Fruit fly (Drosophila melanogaster): ENCODE results near the gene MICU1.

The MICU1 gene

DNA sequence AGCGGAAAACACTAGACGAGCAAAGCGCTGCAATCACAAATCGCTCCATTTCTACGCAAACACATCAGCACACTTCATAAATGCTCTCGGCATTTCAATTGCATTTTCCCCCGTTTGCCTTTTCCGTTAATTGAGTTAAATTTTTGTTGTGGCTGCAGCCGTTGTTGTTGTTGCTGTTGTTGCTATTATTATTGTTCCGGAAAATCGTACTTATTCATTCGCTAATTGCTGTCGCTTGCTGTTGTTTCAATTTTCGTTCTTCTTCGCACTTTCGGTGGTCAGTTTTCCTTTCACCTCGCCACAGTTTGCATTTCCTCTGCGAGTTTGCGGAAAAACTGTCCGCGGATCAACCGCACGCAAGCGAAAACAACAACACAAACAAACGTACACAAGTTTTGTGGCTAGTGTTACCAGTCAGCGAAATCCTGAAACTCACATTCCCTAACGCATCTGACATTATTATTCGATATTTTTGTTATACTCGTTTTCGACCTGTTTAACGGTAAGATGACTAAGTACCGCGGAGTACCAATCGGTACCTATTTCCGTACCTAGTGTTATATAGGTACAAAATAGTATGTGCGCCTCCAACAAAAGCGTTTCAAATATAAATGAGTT is 37.7 kb downstream of the MICU1 start, which contains the start of gene CG13784 (continued):
- TF ChIP-seq Atf3 (GFP tag; optimal IDR thresholded peaks at IDR 0.05) = no peak
- no peak for TF ChIP-seq CG30403 (GFP tag; optimal IDR thresholded peaks at IDR 0.05)
- TF ChIP-seq mam (GFP tag; optimal IDR thresholded peaks at IDR 0.05) = peak; percentile 13
- no peak for TF ChIP-seq wdn (GFP tag; IDR thresholded peaks at IDR 0.05)
- TF ChIP-seq CG16863 (GFP tag; optimal IDR thresholded peaks at IDR 0.05) = no peak
- no peak for TF ChIP-seq CG15011 (GFP tag; optimal IDR thresholded peaks at IDR 0.05)
- TF ChIP-seq Asciz (GFP tag; optimal IDR thresholded peaks at IDR 0.05) = no peak
- no peak for TF ChIP-seq Usf (GFP tag; optimal IDR thresholded peaks at IDR 0.05)
- no peak for TF ChIP-seq HLH54F (GFP tag; optimal IDR thresholded peaks at IDR 0.05)
- no peak for TF ChIP-seq Hmx (GFP tag; optimal IDR thresholded peaks at IDR 0.05)
- TF ChIP-seq p53 (GFP tag; optimal IDR thresholded peaks at IDR 0.05) = peak; percentile 38
- TF ChIP-seq CG6272 (GFP tag; IDR thresholded peaks at IDR 0.05) = no peak
- no peak for TF ChIP-seq CG12104 (GFP tag; optimal IDR thresholded peaks at IDR 0.05)
- peak; percentile 34 for TF ChIP-seq gem (tag; optimal IDR thresholded peaks at IDR 0.05)
- peak; percentile 94; the same call in 2 of the 3 replicates for TF ChIP-seq CG11560 (tag; IDR thresholded peaks at IDR 0.05)
- TF ChIP-seq lbe (GFP tag; optimal IDR thresholded peaks at IDR 0.05) = peak; percentile 23
- TF ChIP-seq pum (GFP tag; optimal IDR thresholded peaks at IDR 0.05) = no peak
- no peak for TF ChIP-seq CG5180 (GFP tag; optimal IDR thresholded peaks at IDR 0.05)
- peak; percentile 67 for TF ChIP-seq CG10267 (tag; optimal IDR thresholded peaks at IDR 0.05)
- no peak for TF ChIP-seq dysf (GFP tag; IDR thresholded peaks at IDR 0.05)
- TF ChIP-seq sima (GFP tag; optimal IDR thresholded peaks at IDR 0.05) = no peak
- peak; percentile 56; the same call in 2 of the 3 replicates for TF ChIP-seq Dbx (GFP tag; IDR thresholded peaks at IDR 0.05)
- TF ChIP-seq Hand (GFP tag; optimal IDR thresholded peaks at IDR 0.05) = peak; percentile 12
- peak; percentile 56; the same call in 1 of the 2 replicates for TF ChIP-seq CG14014 (GFP tag; IDR thresholded peaks at IDR 0.05)
- peak; percentile 64 for TF ChIP-seq vvl (GFP tag; IDR thresholded peaks at IDR 0.05)
- peak; percentile 58; the same call in 1 of the 2 replicates for TF ChIP-seq tna (GFP tag; IDR thresholded peaks at IDR 0.05; ENCODE audit: partially characterized antibody)
- TF ChIP-seq wor (GFP tag; IDR thresholded peaks at IDR 0.05) = no peak
- TF ChIP-seq CG30020 (tag; optimal IDR thresholded peaks at IDR 0.05) = peak; percentile 81
- no peak for TF ChIP-seq CG11456 (GFP tag; IDR thresholded peaks at IDR 0.05)
- TF ChIP-seq CG2712 (tag; optimal IDR thresholded peaks at IDR 0.05) = peak; percentile 55
- TF ChIP-seq ato (GFP tag; IDR thresholded peaks at IDR 0.05; ENCODE audit: partially characterized antibody) = no peak
- TF ChIP-seq MESR4 (GFP tag; optimal IDR thresholded peaks at IDR 0.05) = peak; percentile 76
- peak; percentile 69 for TF ChIP-seq Myb (GFP tag; optimal IDR thresholded peaks at IDR 0.05)
- TF ChIP-seq Poxn (GFP tag; IDR thresholded peaks at IDR 0.05) = no peak
- no peak for TF ChIP-seq Bteb2 (GFP tag; optimal IDR thresholded peaks at IDR 0.05)
- TF ChIP-seq CG2120 (GFP tag; optimal IDR thresholded peaks at IDR 0.05) = peak; percentile 55
- peak; percentile 39 for TF ChIP-seq CG18619 (GFP tag; optimal IDR thresholded peaks at IDR 0.05)
- no peak for TF ChIP-seq CG7556 (GFP tag; optimal IDR thresholded peaks at IDR 0.05)
- no peak for TF ChIP-seq jing (GFP tag; optimal IDR thresholded peaks at IDR 0.05)
- peak; percentile 29 for TF ChIP-seq odd (GFP tag; optimal IDR thresholded peaks at IDR 0.05)
- TF ChIP-seq sisA (GFP tag; IDR thresholded peaks at IDR 0.05) = no peak
- TF ChIP-seq CG31365 (tag; optimal IDR thresholded peaks at IDR 0.05) = peak; percentile 27
- TF ChIP-seq pan (optimal IDR thresholded peaks at IDR 0.05) = no peak
- no peak for TF ChIP-seq pan (GFP tag; optimal IDR thresholded peaks at IDR 0.05 in 1 of 2, IDR thresholded peaks at IDR 0.05 in 1 of 2)
- no peak for TF ChIP-seq tx (GFP tag; optimal IDR thresholded peaks at IDR 0.05)
- TF ChIP-seq CrebB (tag; optimal IDR thresholded peaks at IDR 0.05) = peak; percentile 45
- TF ChIP-seq slbo (GFP tag; IDR thresholded peaks at IDR 0.05) = peak; percentile 42
- peak; percentile 35 for TF ChIP-seq kay (GFP tag; optimal IDR thresholded peaks at IDR 0.05)
- peak; percentile 58 for TF ChIP-seq CG6791 (GFP tag; IDR thresholded peaks at IDR 0.05; ENCODE audit: partially characterized antibody)
- no peak for TF ChIP-seq pnt (GFP tag; optimal IDR thresholded peaks at IDR 0.05)
- peak; percentile 69 for TF ChIP-seq CG33213 (GFP tag; optimal IDR thresholded peaks at IDR 0.05)
